Fruit fly (Drosophila melanogaster): ENCODE results near the gene sba.

DNA sequence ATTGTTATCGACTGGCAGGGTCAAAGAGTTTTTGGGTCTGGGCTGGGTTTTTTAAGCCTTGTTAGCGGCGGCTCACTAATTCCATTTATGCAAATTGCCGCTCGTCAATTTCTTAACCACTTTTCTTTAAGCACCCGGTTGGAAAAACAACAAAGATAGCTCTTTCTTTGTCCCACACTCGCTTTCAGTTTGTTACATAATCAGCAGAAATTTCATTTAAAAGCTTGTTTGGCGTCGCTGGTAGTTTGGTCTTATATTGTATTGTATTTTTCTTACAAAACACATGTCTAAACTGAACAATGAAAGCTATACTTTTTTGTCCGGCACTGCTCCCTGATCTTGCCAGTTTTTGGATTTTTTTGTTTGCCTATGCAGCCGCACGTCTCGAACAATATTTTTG is 52.8 kb downstream of the sba start:
- TF ChIP-seq CG8281 (tag; optimal IDR thresholded peaks at IDR 0.05) (no peak), lab (GFP tag; optimal IDR thresholded peaks at IDR 0.05) (no peak), ab (GFP tag; optimal IDR thresholded peaks at IDR 0.05) (no peak), mld (GFP tag; IDR thresholded peaks at IDR 0.05; ENCODE audit: partially characterized antibody) (no peak), CG18619 (GFP tag; optimal IDR thresholded peaks at IDR 0.05) (no peak), CG10267 (tag; optimal IDR thresholded peaks at IDR 0.05) (no peak), Fer1 (GFP tag; optimal IDR thresholded peaks at IDR 0.05) (no peak), CG1603 (tag; optimal IDR thresholded peaks at IDR 0.05) (no peak)

All from whole organism, embryonic.